Worm (Caenorhabditis elegans) whole organism, late embryonic: ENCODE measurements around the gene moma-1.

Experiments
- ama-1 ChIP-seq: fragments of 150-350 bp; optimal IDR thresholded peaks from 2 replicates; lab custom pipeline; 2014
- ceh-19 ChIP-seq: fragments of 200-800 bp; sonication (Bioruptor generic); optimal IDR thresholded peaks from 2 replicates; lab custom pipeline; 2018; ENCODE audit warnings: mild to moderate bottlenecking, missing genetic modification characterization, missing compliant biosample characterization
- ceh-30 ChIP-seq: fragments of 150-350 bp; optimal IDR thresholded peaks from 2 replicates; lab custom pipeline; 2014; ENCODE audit warnings: missing biosample characterization, missing genetic modification characterization
- fkh-10 ChIP-seq: fragments of 150-350 bp; optimal IDR thresholded peaks from 2 replicates; lab custom pipeline; 2014; ENCODE audit warnings: missing biosample characterization, missing genetic modification reagents, missing genetic modification characterization
- hlh-6 ChIP-seq: sonication (generic microtip); optimal IDR thresholded peaks from 2 replicates; lab custom pipeline; 2016; ENCODE audit warnings: missing genotype, missing genetic modification characterization, missing compliant biosample characterization
- nhr-11 ChIP-seq: fragments of 150-350 bp; optimal IDR thresholded peaks from 2 replicates; lab custom pipeline; 2014; ENCODE audit warnings: missing biosample characterization, missing genetic modification characterization
- pha-4 ChIP-seq: fragments of 150-350 bp; optimal IDR thresholded peaks from 2 replicates; lab custom pipeline; 2018; ENCODE audit warnings: missing biosample characterization, missing genetic modification reagents, missing genetic modification characterization
- unc-86 ChIP-seq: sonication (generic microtip); optimal IDR thresholded peaks from 2 replicates; lab custom pipeline; 2016; ENCODE audit warnings: missing genetic modification characterization, missing compliant biosample characterization

DNA sequence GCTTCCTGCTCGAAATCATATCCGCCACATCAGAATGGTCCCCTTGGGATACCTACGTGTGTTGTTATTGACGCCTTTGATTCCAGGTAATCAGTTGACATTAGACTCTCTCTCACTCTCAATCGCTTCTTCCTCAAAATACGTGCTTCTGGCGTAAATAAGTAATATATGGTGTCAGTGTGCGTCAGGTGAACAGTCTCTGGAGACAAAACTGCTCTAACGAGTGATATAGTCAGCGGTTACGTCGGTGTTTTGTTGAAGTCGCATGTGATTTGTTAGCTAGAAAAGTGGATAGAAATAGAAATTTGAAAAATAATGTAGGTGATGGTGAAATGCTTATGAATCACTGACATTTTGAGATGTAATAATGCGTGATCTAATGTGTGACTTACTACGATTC, 50.2 kb downstream of the moma-1 start:
- TF ChIP-seq hlh-6 = no peak
- no peak for TF ChIP-seq ceh-30
- TF ChIP-seq ceh-19 = no peak
- TF ChIP-seq ama-1 (lab: Kevin White, UChicago) = no peak
- TF ChIP-seq nhr-11 (tag; lab: Kevin White, UChicago) = no peak
- no peak for TF ChIP-seq pha-4
- TF ChIP-seq unc-86 = no peak
- TF ChIP-seq fkh-10 (GFP tag; lab: Kevin White, UChicago) = no peak
